Worm (Caenorhabditis elegans): ENCODE measurements around the gene sqv-3.

DNA sequence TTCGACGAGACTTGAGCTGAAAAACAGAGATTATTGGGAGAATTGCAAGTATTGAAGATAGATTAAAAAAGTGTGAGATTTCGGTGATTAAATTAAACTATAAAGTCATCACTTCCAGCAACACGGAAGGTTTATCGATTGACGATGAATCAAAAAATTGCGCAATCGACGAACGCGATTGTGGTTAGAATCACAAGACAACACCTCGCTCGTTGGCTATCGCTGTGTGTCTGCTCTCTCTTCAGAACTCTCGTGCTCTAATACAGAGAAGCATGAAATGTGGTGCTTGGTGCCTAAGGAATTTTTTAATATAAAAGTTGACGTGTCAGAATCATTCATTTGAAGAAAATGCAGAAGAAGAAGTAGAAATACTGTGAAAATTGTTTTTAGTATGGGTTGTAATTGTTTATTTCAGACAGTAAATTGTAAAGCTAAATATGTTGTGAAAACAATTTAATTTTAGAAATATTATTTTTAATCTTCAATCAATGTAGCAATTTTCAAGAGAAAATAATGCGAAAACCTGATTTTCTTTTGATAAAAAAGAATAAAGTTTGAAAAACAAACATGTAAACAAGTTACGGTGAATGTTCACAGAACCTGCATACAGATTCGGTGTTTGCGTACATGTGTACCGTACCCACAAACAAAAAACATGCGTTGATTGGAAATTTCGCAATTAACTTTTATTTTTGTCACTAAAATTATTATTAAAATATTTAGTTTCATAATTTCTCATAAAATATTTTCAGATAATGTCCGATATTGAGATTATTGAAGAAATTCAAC, 47.2 kb upstream of the sqv-3 start, which contains the start of the genes ZK632.10 and ZK632.11:
- TF ChIP-seq ztf-4 (tag; optimal IDR thresholded peaks at IDR 0.05) (no peak), irx-1 (tag; optimal IDR thresholded peaks at IDR 0.05) (no peak), efl-1 (optimal IDR thresholded peaks at IDR 0.05) (peak; percentile 47 to 48), efl-1 (GFP tag; optimal IDR thresholded peaks at IDR 0.05 in 1 of 2) (peak in 1 of 2 experiments; percentile 59), hpl-2 (GFP tag; optimal IDR thresholded peaks at IDR 0.05) (no peak), nhr-28 (tag; optimal IDR thresholded peaks at IDR 0.05) (no peak)

Measured in whole organism, L1 larva.